Worm (Caenorhabditis elegans): Measurements from ENCODE around the gene ttr-34.

ce11 chrX:13174437-13174836 is 34.8 kb downstream of the ttr-34 start:
- TF ChIP-seq aha-1 (tag) (no peak), ztf-7 (tag; optimal IDR thresholded peaks at IDR 0.05) (no peak), nhr-11 (tag; optimal IDR thresholded peaks at IDR 0.05) (no peak), skn-1 (tag; optimal IDR thresholded peaks at IDR 0.05) (no peak), nhr-25 (tag; optimal IDR thresholded peaks at IDR 0.05; ENCODE audit: borderline replicate concordance, insufficient read depth) (no peak), ZK337.2 (GFP tag; IDR thresholded peaks at IDR 0.05) (no peak), snpc-4 (tag; optimal IDR thresholded peaks at IDR 0.05) (no peak), unc-62 (GFP tag; optimal IDR thresholded peaks at IDR 0.05 in 1 of 2) (no peak), unc-62 (tag; optimal IDR thresholded peaks at IDR 0.05) (no peak), Y105C5A.15 (GFP tag; IDR thresholded peaks at IDR 0.05) (no peak), fos-1 (tag; optimal IDR thresholded peaks at IDR 0.05) (no peak)

All from whole organism, L4 larva.